Worm (Caenorhabditis elegans) whole organism, late embryonic: Measurements from ENCODE around the gene aexr-3.

Source experiments
- ceh-31 ChIP-seq: sonication (generic microtip); optimal IDR thresholded peaks from 2 replicates; lab custom pipeline; 2016; ENCODE audit warnings: missing genetic modification characterization, missing compliant biosample characterization
- hlh-30 ChIP-seq: sonication (generic microtip); optimal IDR thresholded peaks from 2 replicates; lab custom pipeline; 2017; ENCODE audit warnings: antibody characterized with exemption, missing genetic modification characterization, missing compliant biosample characterization; ENCODE audit not compliant: insufficient read depth
- sox-2 ChIP-seq: fragments of 200-800 bp; sonication (Bioruptor generic); IDR thresholded peaks from 2 replicates; pipeline ENCODE4 v1.3.6; 2022; ENCODE audit warnings: missing genetic modification reagents, missing genetic modification characterization, missing compliant biosample characterization
- unc-55 ChIP-seq: sonication (generic microtip); optimal IDR thresholded peaks from 2 replicates; lab custom pipeline; 2017; ENCODE audit warnings: missing biosample characterization, missing genetic modification reagents, missing genetic modification characterization

ce11 chrX:8921221-8921620 is 39.7 kb downstream of the aexr-3 start:
- TF ChIP-seq sox-2 (GFP tag; lab: Robert Waterston, UW) (no peak), ceh-31 (tag; lab: Kevin White, UChicago) (no peak), hlh-30 (tag; lab: Kevin White, UChicago) (no peak), unc-55 (no peak)
